Worm (Caenorhabditis elegans): Measurements from ENCODE around the gene wht-8.

Gene wht-8

ce11 chrIII:11231408-11231807 lies 12.8 kb downstream of the wht-8 start:
- TF ChIP-seq tbp1 (GFP tag; optimal IDR thresholded peaks at IDR 0.05): no peak
- TF ChIP-seq F37B4.10 (GFP tag; IDR thresholded peaks at IDR 0.05): no peak
- TF ChIP-seq ama-1 (optimal IDR thresholded peaks at IDR 0.05): no peak
- TF ChIP-seq ama-1 (GFP tag; optimal IDR thresholded peaks at IDR 0.05): no peak
- TF ChIP-seq athp-1 (tag; optimal IDR thresholded peaks at IDR 0.05): no peak
- TF ChIP-seq dpl-1 (GFP tag; optimal IDR thresholded peaks at IDR 0.05): no peak
- no peak for TF ChIP-seq egl-44 (GFP tag; IDR thresholded peaks at IDR 0.05)
- TF ChIP-seq lag-1 (GFP tag; IDR thresholded peaks at IDR 0.05): no peak
- no peak for TF ChIP-seq nhr-120 (GFP tag; IDR thresholded peaks at IDR 0.05)
- no peak for TF ChIP-seq hmg-1.2 (GFP tag; IDR thresholded peaks at IDR 0.05)
- TF ChIP-seq nhr-179 (tag; optimal IDR thresholded peaks at IDR 0.05): no peak
- no peak for TF ChIP-seq attf-5 (GFP tag; optimal IDR thresholded peaks at IDR 0.05)
- no peak for TF ChIP-seq ztf-22 (GFP tag; optimal IDR thresholded peaks at IDR 0.05)
- no peak for TF ChIP-seq Y53G8AR.9 (GFP tag; conservative IDR thresholded peaks at IDR 0.05)
- TF ChIP-seq sea-2 (GFP tag; IDR thresholded peaks at IDR 0.05): no peak
- no peak for TF ChIP-seq T26A5.8 (tag; optimal IDR thresholded peaks at IDR 0.05)
- no peak for TF ChIP-seq him-1 (tag; optimal IDR thresholded peaks at IDR 0.05)

ce11 chrIII:11231969-11232368 lies 13.4 kb downstream of the wht-8 start, which contains the start of gene elo-8:
Gene elo-8 (minus strand): TSS chrIII:11232069.
- no peak for TF ChIP-seq Y53F4B.3 (GFP tag; IDR thresholded peaks at IDR 0.05)
- TF ChIP-seq ztf-26 (tag; optimal IDR thresholded peaks at IDR 0.05): no peak
- TF ChIP-seq hrde-1 (tag; optimal IDR thresholded peaks at IDR 0.05; ENCODE audit: borderline replicate concordance): no peak
- no peak for TF ChIP-seq repo-1 (tag; optimal IDR thresholded peaks at IDR 0.05)
- no peak for TF ChIP-seq B0336.3 (GFP tag; IDR thresholded peaks at IDR 0.05)
- TF ChIP-seq madf-10 (tag; optimal IDR thresholded peaks at IDR 0.05): no peak
- no peak for TF ChIP-seq T26A5.8 (tag; optimal IDR thresholded peaks at IDR 0.05)
- no peak for TF ChIP-seq snpc-3.4 (tag; optimal IDR thresholded peaks at IDR 0.05)
- TF ChIP-seq nhr-120 (GFP tag; IDR thresholded peaks at IDR 0.05): no peak
- TF ChIP-seq ceh-79 (tag; optimal IDR thresholded peaks at IDR 0.05): no peak
- no peak for TF ChIP-seq bed-1 (GFP tag; IDR thresholded peaks at IDR 0.05)
- no peak for TF ChIP-seq snpc-4 (GFP tag; optimal IDR thresholded peaks at IDR 0.05)
- TF ChIP-seq snpc-4 (tag; optimal IDR thresholded peaks at IDR 0.05): no peak

ce11 chrIII:11234742-11235141 lies 16.2 kb downstream of the wht-8 start, which contains the start of gene Y47D3A.34:
Gene Y47D3A.34 (minus strand): TSS chrIII:11234861.
- TF ChIP-seq K12H6.12 (tag; optimal IDR thresholded peaks at IDR 0.05) (no peak), attf-3 (GFP tag; conservative IDR thresholded peaks at IDR 0.05) (no peak), athp-1 (tag; optimal IDR thresholded peaks at IDR 0.05) (no peak), egl-18 (GFP tag; IDR thresholded peaks at IDR 0.05) (no peak), hlh-26 (GFP tag; conservative IDR thresholded peaks at IDR 0.05) (no peak), hlh-12 (tag; optimal IDR thresholded peaks at IDR 0.05) (no peak), mel-28 (tag; optimal IDR thresholded peaks at IDR 0.05; ENCODE audit: borderline replicate concordance) (no peak), B0261.1 (tag; optimal IDR thresholded peaks at IDR 0.05) (no peak), dox-1 (GFP tag; IDR thresholded peaks at IDR 0.05) (no peak), lsl-1 (GFP tag; optimal IDR thresholded peaks at IDR 0.05) (no peak), rec-8 (tag; optimal IDR thresholded peaks at IDR 0.05) (no peak), ceh-100 (GFP tag; IDR thresholded peaks at IDR 0.05) (no peak), F10E7.11 (tag; optimal IDR thresholded peaks at IDR 0.05) (no peak)

Data from whole organism, young adult.